Worm (Caenorhabditis elegans) whole organism, midembryonic: ENCODE measurements around the gene Y46G5A.18.

Experiments
- T22C8.4 ChIP-seq: fragments of 200-800 bp; sonication (Bioruptor generic); IDR thresholded peaks from 2 replicates; pipeline ENCODE4 v1.3.6; 2022; ENCODE audit warnings: missing genetic modification characterization, missing compliant biosample characterization
- cog-1 ChIP-seq: sonication (generic microtip); optimal IDR thresholded peaks from 2 replicates; lab custom pipeline; 2016; ENCODE audit warnings: missing genetic modification characterization, missing compliant biosample characterization
- flt-1 ChIP-seq: fragments of 200-800 bp; sonication (Bioruptor generic); IDR thresholded peaks from 2 replicates; pipeline ENCODE4 v1.3.6; 2022; ENCODE audit warnings: missing genetic modification characterization, missing compliant biosample characterization
- klf-2 ChIP-seq: fragments of 200-800 bp; sonication (Bioruptor generic); conservative IDR thresholded peaks from 2 replicates; pipeline ENCODE4 v1.3.6; 2022; ENCODE audit warnings: missing genetic modification reagents, missing genetic modification characterization, missing compliant biosample characterization
- med-1 ChIP-seq: sonication (generic microtip); optimal IDR thresholded peaks from 2 replicates; lab custom pipeline; 2017; ENCODE audit warnings: missing genetic modification characterization, mild to moderate bottlenecking, missing compliant biosample characterization, antibody characterized with exemption, missing genetic modification reagents; ENCODE audit not compliant: insufficient read depth
- ref-1 ChIP-seq: fragments of 200-800 bp; sonication (Bioruptor generic); conservative IDR thresholded peaks from 2 replicates; pipeline ENCODE4 v1.3.6; 2022; ENCODE audit warnings: missing genetic modification reagents, missing genetic modification characterization, missing compliant biosample characterization
- tab-1 ChIP-seq: fragments of 200-800 bp; sonication (Bioruptor generic); IDR thresholded peaks from 2 replicates; pipeline ENCODE4 v1.3.6; 2022; ENCODE audit warnings: missing genetic modification characterization, missing compliant biosample characterization
- ztf-23 ChIP-seq: fragments of 200-800 bp; sonication (Bioruptor generic); IDR thresholded peaks from 2 replicates; pipeline ENCODE4 v1.3.6; 2022; ENCODE audit warnings: missing genetic modification reagents, missing genetic modification characterization, missing compliant biosample characterization
- ztf-29 ChIP-seq: fragments of 200-800 bp; sonication (Bioruptor generic); IDR thresholded peaks from 2 replicates; pipeline ENCODE4 v1.3.6; 2022; ENCODE audit warnings: missing genetic modification reagents, missing genetic modification characterization, missing compliant biosample characterization

The Y46G5A.18 gene

DNA sequence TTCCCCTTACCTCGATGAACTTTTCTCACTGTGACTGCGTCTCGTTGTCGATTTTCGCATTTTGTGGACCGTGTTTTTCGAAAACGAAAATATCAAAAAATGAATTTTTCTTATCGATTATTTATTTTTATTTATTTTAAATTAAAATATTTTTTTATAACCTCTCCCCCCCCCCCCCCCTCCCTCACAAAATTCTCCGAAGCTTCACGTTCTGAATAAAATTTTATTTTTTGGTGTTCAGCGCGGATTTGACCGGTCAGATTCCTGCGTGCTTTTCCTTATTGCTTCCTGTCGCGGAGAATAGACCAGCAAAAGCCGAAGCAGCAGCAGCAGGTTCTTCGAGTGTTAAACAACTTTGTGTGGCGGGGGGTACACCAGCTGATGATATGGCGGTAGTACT is 13.4 kb upstream of the Y46G5A.18 start, which contains the start of gene Y46G5A.22:
Gene Y46G5A.22 (minus strand): TSS at position 101 of the 400 bp plus-strand sequence.
- TF ChIP-seq flt-1 (GFP tag; lab: Robert Waterston, UW) (no peak), klf-2 (GFP tag; lab: Robert Waterston, UW) (no peak), ztf-29 (GFP tag; lab: Robert Waterston, UW) (no peak), tab-1 (no peak), med-1 (GFP tag; lab: Kevin White, UChicago) (no peak), ztf-23 (no peak), T22C8.4 (GFP tag; lab: Robert Waterston, UW) (no peak), ref-1 (GFP tag; lab: Robert Waterston, UW) (no peak), cog-1 (no peak)

- TF ChIP-seq ref-1 (GFP tag; lab: Robert Waterston, UW) (no peak), klf-2 (GFP tag; lab: Robert Waterston, UW) (no peak), tab-1 (no peak), cog-1 (no peak), flt-1 (GFP tag; lab: Robert Waterston, UW) (no peak), T22C8.4 (GFP tag; lab: Robert Waterston, UW) (no peak), ztf-29 (GFP tag; lab: Robert Waterston, UW) (no peak), ztf-23 (no peak), med-1 (GFP tag; lab: Kevin White, UChicago) (no peak)
Observed at ce11 chrII:12816412-12817146, 11.5 kb upstream of the Y46G5A.18 start, which contains the start of gene acl-7. Gene acl-7 (minus strand): TSS chrII:12816462.

DNA sequence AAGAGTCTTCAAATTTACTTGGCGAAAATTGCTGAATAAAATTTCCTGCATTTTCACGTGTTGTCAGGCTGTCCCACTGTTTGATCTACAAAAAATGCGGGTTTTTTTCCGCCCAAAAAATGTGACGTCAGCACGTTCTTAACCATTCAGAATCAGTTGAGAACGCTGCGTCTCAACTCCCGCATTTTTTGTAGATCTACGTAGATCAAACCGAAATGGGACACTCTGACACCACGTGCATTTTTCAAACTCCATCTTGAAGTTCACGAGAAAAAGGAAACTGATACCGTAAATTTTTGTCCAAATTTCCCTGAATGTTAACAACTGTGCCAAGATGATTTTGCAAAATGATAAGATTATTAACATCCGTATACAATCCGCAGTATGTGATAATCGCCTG is 8.2 kb upstream of the Y46G5A.18 start:
- no peak for TF ChIP-seq med-1 (GFP tag; lab: Kevin White, UChicago)

DNA sequence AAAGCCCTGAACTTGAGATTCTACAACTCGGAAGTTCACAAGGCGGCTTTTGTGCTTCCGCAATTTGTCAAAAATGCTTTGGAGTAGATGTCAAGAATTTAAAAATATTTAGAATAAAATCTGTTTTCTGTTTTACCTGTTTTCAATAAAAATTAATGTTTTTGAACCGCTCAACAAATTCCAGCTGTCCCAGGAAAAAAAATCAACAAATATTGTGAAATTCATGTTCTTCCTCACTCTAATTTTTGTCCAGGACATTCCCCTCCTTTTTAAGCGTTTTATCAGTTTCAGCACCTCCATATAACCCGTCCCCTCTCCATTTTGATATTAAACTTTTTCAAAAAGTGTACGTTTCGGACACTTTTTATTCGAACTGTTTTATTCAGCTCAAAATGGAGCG is 5.6 kb upstream of the Y46G5A.18 start, which contains the start of gene Y46G5A.20:
Gene Y46G5A.20 (plus strand): TSS at position 301 of the 400 bp plus-strand sequence.
- no peak for TF ChIP-seq ztf-23
- TF ChIP-seq klf-2 (GFP tag; lab: Robert Waterston, UW): no peak
- no peak for TF ChIP-seq flt-1 (GFP tag; lab: Robert Waterston, UW)
- no peak for TF ChIP-seq tab-1
- no peak for TF ChIP-seq ref-1 (GFP tag; lab: Robert Waterston, UW)
- no peak for TF ChIP-seq med-1 (GFP tag; lab: Kevin White, UChicago)
- TF ChIP-seq T22C8.4 (GFP tag; lab: Robert Waterston, UW): no peak
- no peak for TF ChIP-seq ztf-29 (GFP tag; lab: Robert Waterston, UW)
- no peak for TF ChIP-seq cog-1

DNA sequence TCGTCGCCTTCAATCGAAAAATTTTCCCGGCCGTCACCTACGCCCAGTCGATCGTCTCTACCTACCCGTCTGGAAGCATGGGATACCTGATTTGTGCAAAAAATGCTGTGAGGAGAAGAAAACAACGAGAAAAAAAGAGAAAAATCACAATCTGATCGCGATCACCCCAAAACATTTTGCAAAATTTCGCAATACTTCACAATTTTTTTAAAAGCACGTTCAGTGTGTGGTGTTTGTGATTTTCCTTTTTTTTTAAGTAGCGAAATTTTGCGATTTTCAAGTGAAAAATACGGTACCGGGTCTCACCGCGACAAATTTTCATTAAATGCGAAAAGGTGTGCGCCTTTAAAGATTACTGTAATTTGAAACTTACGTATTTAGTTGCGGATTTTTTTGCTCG is 4.7 kb upstream of the Y46G5A.18 start:
- no peak for TF ChIP-seq cog-1
- TF ChIP-seq tab-1: no peak
- TF ChIP-seq ztf-23: no peak
- no peak for TF ChIP-seq ref-1 (GFP tag; lab: Robert Waterston, UW)
- TF ChIP-seq ztf-29 (GFP tag; lab: Robert Waterston, UW): no peak
- no peak for TF ChIP-seq med-1 (GFP tag; lab: Kevin White, UChicago)
- no peak for TF ChIP-seq flt-1 (GFP tag; lab: Robert Waterston, UW)
- no peak for TF ChIP-seq klf-2 (GFP tag; lab: Robert Waterston, UW)
- no peak for TF ChIP-seq T22C8.4 (GFP tag; lab: Robert Waterston, UW)

DNA sequence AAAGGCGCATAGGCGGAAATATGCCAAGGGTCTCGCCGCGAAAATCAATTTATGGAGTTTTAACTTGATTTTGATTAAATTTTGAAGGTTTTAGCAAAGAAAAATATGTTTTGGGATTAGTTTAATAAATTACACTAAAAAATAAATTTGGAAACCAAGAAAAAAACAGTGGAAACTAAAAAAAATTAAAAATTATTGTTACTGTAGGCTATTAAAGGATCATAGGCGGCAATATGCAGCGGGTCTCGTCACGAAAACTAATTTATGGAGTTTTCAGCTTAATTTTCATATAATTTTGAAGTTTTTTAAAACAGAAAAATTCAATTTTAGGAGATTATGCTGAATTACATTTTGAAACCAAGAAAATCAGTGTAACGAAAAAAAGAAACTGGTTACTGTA is 3.7 kb upstream of the Y46G5A.18 start:
- no peak for TF ChIP-seq ref-1 (GFP tag; lab: Robert Waterston, UW)
- no peak for TF ChIP-seq cog-1
- no peak for TF ChIP-seq ztf-23
- no peak for TF ChIP-seq klf-2 (GFP tag; lab: Robert Waterston, UW)
- TF ChIP-seq ztf-29 (GFP tag; lab: Robert Waterston, UW): no peak
- no peak for TF ChIP-seq T22C8.4 (GFP tag; lab: Robert Waterston, UW)
- TF ChIP-seq flt-1 (GFP tag; lab: Robert Waterston, UW): no peak
- no peak for TF ChIP-seq tab-1
- no peak for TF ChIP-seq med-1 (GFP tag; lab: Kevin White, UChicago)

DNA sequence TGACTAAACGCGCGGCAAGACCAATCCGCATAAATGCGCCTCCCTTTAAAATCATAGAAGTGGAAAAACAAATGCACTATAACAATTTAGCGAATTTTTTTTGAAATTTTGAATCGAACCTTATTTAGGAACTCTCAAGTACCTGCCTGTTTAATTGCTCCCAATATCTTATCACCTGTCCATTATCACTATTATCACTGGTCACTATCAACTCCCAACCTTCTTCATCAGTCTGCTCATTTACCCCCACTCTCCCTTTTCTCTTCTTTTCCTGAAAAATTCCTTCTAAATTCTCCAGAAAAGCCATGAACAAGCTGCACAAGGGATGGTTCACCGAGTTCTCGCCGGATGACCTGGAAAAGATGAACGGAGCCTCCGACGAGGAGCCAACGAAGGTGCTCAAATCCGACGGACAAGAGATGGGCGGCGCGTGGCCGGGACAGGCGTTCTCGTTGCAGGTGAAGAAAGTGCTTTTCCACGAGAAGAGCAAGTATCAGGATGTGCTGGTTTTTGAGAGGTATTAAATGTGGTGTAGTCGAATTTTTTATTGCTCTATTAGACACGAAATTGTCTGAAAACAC is 1.6 kb upstream of the Y46G5A.18 start, which contains the start of gene spds-1:
Gene spds-1 (plus strand): TSS at position 298 of the 581 bp plus-strand sequence.
- TF ChIP-seq ztf-23: no peak
- TF ChIP-seq ref-1 (GFP tag; lab: Robert Waterston, UW): no peak
- no peak for TF ChIP-seq med-1 (GFP tag; lab: Kevin White, UChicago)

DNA sequence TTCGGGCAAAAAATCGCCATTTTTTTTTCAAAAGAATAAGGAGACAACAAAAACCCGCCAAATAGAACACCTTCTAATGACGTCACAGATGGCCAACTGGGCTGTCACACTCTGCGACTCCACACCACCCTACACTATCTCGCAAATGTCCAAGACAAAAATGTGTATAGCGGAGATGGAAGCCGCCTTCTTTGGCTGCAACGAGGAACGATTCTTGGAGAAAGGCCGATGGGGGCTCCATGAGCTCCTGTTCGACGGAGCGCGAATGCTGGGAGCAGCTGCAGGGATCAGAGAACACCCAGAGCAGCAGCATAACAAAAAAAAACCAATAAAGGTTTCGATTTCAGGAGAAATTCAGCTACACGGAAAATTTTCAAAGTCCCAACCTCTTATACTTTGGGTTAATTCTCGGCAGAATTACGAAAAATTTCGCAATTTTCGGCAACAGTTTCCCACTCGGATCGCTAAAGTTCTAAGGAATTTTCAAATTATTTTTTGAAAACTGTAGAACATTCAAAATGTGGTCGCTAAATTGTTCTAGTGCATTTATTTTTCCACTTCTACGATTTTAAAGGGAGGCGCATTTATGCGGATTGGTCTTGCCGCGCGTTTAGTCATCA is 814 bp upstream of the Y46G5A.18 start:
- TF ChIP-seq klf-2 (GFP tag; lab: Robert Waterston, UW): no peak
- TF ChIP-seq T22C8.4 (GFP tag; lab: Robert Waterston, UW): no peak
- no peak for TF ChIP-seq flt-1 (GFP tag; lab: Robert Waterston, UW)
- TF ChIP-seq ztf-23: no peak

DNA sequence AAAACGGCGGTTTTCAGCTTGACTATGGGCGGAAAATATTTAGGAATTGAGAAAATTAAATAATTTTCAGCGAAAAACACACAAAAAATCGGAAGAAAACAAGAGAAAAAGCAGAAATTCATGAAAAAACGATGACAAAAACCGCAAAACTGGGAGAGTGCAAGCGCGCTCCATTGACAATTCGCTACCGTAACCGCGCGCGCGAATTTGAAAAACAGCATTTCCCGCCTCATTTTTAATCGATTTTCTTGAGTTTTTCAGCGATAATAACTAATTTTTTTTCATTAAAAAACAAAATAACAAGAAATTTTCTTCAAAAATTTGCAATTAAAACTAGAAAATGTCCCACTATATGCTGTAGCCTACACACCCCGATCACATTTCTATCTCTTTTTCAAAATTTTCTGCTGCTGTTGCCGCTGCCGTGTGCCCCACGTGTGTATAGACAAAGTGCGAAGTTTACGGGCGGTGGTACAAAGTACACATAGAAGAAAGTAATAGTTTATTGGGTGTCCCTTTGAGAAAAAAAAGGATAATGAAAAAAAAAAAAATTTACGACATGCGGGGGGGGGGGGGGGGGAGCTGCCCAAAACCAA is 5.0 kb downstream of the Y46G5A.18 start:
- TF ChIP-seq klf-2 (GFP tag; lab: Robert Waterston, UW): no peak
- TF ChIP-seq ztf-23: no peak
- TF ChIP-seq tab-1: no peak
- no peak for TF ChIP-seq med-1 (GFP tag; lab: Kevin White, UChicago)
- TF ChIP-seq cog-1: no peak
- no peak for TF ChIP-seq ztf-29 (GFP tag; lab: Robert Waterston, UW)
- TF ChIP-seq ref-1 (GFP tag; lab: Robert Waterston, UW): no peak
- TF ChIP-seq T22C8.4 (GFP tag; lab: Robert Waterston, UW): no peak
- TF ChIP-seq flt-1 (GFP tag; lab: Robert Waterston, UW): no peak
